Fruit fly (Drosophila melanogaster) whole organism, pupa: ENCODE results near the gene CG14664.

Experiments used
- CG10348 ChIP-seq: fragments of 200-800 bp; sonication (Bioruptor generic); IDR thresholded peaks from 2 replicates; pipeline ENCODE4 v1.3.6; 2022; ENCODE audit warnings: missing biosample characterization, missing genetic modification characterization
- CG12605 ChIP-seq: fragments of 200-800 bp; sonication (Bioruptor generic); IDR thresholded peaks from 2 replicates; pipeline ENCODE4 v1.3.6; 2022; ENCODE audit warnings: missing biosample characterization, missing genetic modification characterization
- CG13204 ChIP-seq: fragments of 200-800 bp; sonication (Bioruptor generic); optimal IDR thresholded peaks from 2 replicates; lab custom pipeline; 2018; ENCODE audit warnings: missing biosample characterization, mild to moderate bottlenecking, missing genetic modification characterization, moderate library complexity
- CG14655 ChIP-seq: fragments of 200-800 bp; sonication (Bioruptor generic); optimal IDR thresholded peaks from 3 replicates; lab custom pipeline; 2017; ENCODE audit warnings: mild to moderate bottlenecking, missing biosample characterization, missing genetic modification reagents, missing genetic modification characterization
- CG15710 ChIP-seq: fragments of 200-800 bp; sonication (Bioruptor generic); optimal IDR thresholded peaks from 2 replicates; lab custom pipeline; 2018; ENCODE audit warnings: missing biosample characterization, mild to moderate bottlenecking, missing genetic modification characterization, moderate library complexity
- CG17806 ChIP-seq: fragments of 200-800 bp; sonication (Bioruptor generic); optimal IDR thresholded peaks from 2 replicates; lab custom pipeline; 2018; ENCODE audit warnings: missing biosample characterization, mild to moderate bottlenecking, missing genetic modification characterization, moderate library complexity
- CG32121 ChIP-seq: fragments of 200-800 bp; sonication (Bioruptor generic); IDR thresholded peaks from 2 replicates; pipeline ENCODE4 v1.3.6; 2022; ENCODE audit warnings: missing biosample characterization, missing genetic modification characterization
- CG34367 ChIP-seq: fragments of 200-800 bp; sonication (Bioruptor generic); optimal IDR thresholded peaks from 2 replicates; lab custom pipeline; 2018; ENCODE audit warnings: missing biosample characterization, mild to moderate bottlenecking, missing genetic modification characterization
- CG4496 ChIP-seq: fragments of 200-800 bp; sonication (Bioruptor generic); IDR thresholded peaks from 3 replicates; pipeline ENCODE4 v1.3.6; 2022; ENCODE audit warnings: missing biosample characterization, missing genetic modification characterization
- CG8159 ChIP-seq: fragments of 200-800 bp; sonication (Bioruptor generic); optimal IDR thresholded peaks from 3 replicates; lab custom pipeline; 2018; ENCODE audit warnings: missing biosample characterization, mild to moderate bottlenecking, missing genetic modification characterization, moderate library complexity
- CG8301 ChIP-seq: fragments of 200-800 bp; sonication (Bioruptor generic); optimal IDR thresholded peaks from 2 replicates; lab custom pipeline; 2018; ENCODE audit warnings: missing biosample characterization, mild to moderate bottlenecking, missing genetic modification characterization
- CG9948 ChIP-seq: fragments of 200-800 bp; sonication (Bioruptor generic); optimal IDR thresholded peaks from 2 replicates; lab custom pipeline; 2018; ENCODE audit warnings: missing biosample characterization, mild to moderate bottlenecking, missing genetic modification characterization, moderate library complexity
- D1 ChIP-seq: fragments of 200-800 bp; sonication (Bioruptor generic); optimal IDR thresholded peaks from 2 replicates; lab custom pipeline; 2018; ENCODE audit warnings: missing biosample characterization, mild to moderate bottlenecking, missing genetic modification characterization, moderate library complexity
- EcR ChIP-seq: fragments of 200-800 bp; sonication (Bioruptor generic); optimal IDR thresholded peaks from 3 replicates; lab custom pipeline; 2019; ENCODE audit warnings: missing biosample characterization, missing genetic modification characterization, mild to moderate bottlenecking, moderate library complexity, missing genetic modification reagents
- Ets98B ChIP-seq: fragments of 200-800 bp; sonication (Bioruptor generic); IDR thresholded peaks from 2 replicates; pipeline ENCODE4 v1.3.6; 2022; ENCODE audit warnings: missing biosample characterization, missing genetic modification characterization
- Pif1A ChIP-seq: fragments of 200-800 bp; sonication (Bioruptor generic); optimal IDR thresholded peaks from 3 replicates; lab custom pipeline; 2016; ENCODE audit warnings: missing biosample characterization, missing genetic modification characterization
- Pif1B ChIP-seq: fragments of 200-800 bp; sonication (Bioruptor generic); optimal IDR thresholded peaks from 3 replicates; lab custom pipeline; 2016; ENCODE audit warnings: missing biosample characterization, missing genetic modification characterization
- Snoo ChIP-seq: fragments of 200-800 bp; sonication (Bioruptor generic); optimal IDR thresholded peaks from 3 replicates; lab custom pipeline; 2017; ENCODE audit warnings: missing biosample characterization, mild to moderate bottlenecking, missing genetic modification characterization, inconsistent platforms
- fd96Ca ChIP-seq: fragments of 200-800 bp; sonication (Bioruptor generic); IDR thresholded peaks from 3 replicates; pipeline ENCODE4 v1.3.6; 2022; ENCODE audit warnings: missing biosample characterization, missing genetic modification characterization
- gl ChIP-seq: fragments of 200-800 bp; sonication (Bioruptor generic); optimal IDR thresholded peaks from 2 replicates; lab custom pipeline; 2018; ENCODE audit warnings: missing biosample characterization, mild to moderate bottlenecking, missing genetic modification characterization
- rn ChIP-seq: fragments of 200-800 bp; sonication (Bioruptor generic); IDR thresholded peaks from 2 replicates; pipeline ENCODE4 v1.3.6; 2022; ENCODE audit warnings: missing biosample characterization, missing genetic modification characterization

CG14664 gene

dm6 chr3R:5223839-5224238 lies at the start of gene CG14664:
TSS of gene CG14664 (plus strand) at chr3R:5224139.
- TF ChIP-seq Pif1B (GFP tag; lab: Kevin White, UChicago), result no peak
- peak; percentile 26; the same call in 1 of the 3 replicates for TF ChIP-seq fd96Ca (GFP tag; lab: Robert Waterston, UW)
- no peak for TF ChIP-seq CG4496 (GFP tag; lab: Robert Waterston, UW)
- no peak for TF ChIP-seq CG10348 (GFP tag; lab: Robert Waterston, UW)
- TF ChIP-seq gl (tag; lab: Kevin White, UChicago), result no peak
- TF ChIP-seq EcR (GFP tag; lab: Kevin White, UChicago), result no peak

- TF ChIP-seq CG15710 (tag; lab: Kevin White, UChicago) (no peak), D1 (no peak), CG34367 (no peak), Pif1B (GFP tag; lab: Kevin White, UChicago) (no peak), Snoo (tag; lab: Kevin White, UChicago) (no peak), EcR (GFP tag; lab: Kevin White, UChicago) (no peak), fd96Ca (GFP tag; lab: Robert Waterston, UW) (no peak), CG17806 (tag; lab: Kevin White, UChicago) (no peak), CG9948 (tag; lab: Kevin White, UChicago) (no peak), gl (tag; lab: Kevin White, UChicago) (no peak), CG10348 (GFP tag; lab: Robert Waterston, UW) (no peak), Ets98B (GFP tag; lab: Robert Waterston, UW) (no peak), CG8159 (tag; lab: Kevin White, UChicago) (no peak), CG32121 (0 out of 2 replicates have a peak, but pooled peaks have one; percentile 18), CG12605 (GFP tag; lab: Robert Waterston, UW) (no peak), CG8301 (tag; lab: Kevin White, UChicago) (no peak), CG4496 (GFP tag; lab: Robert Waterston, UW) (0 out of 3 replicates have a peak, but pooled peaks have one; percentile 36), rn (no peak), Pif1A (GFP tag; lab: Kevin White, UChicago) (no peak), CG14655 (GFP tag; lab: Kevin White, UChicago) (no peak), CG13204 (GFP tag; lab: Kevin White, UChicago) (peak; percentile 32)
- TF ChIP-seq, all 21 proteins: peak for 3
Measured at dm6 chr3R:5175944-5176343, 48.0 kb upstream of the CG14664 start.

- no peak for TF ChIP-seq CG13204 (GFP tag; lab: Kevin White, UChicago)
- 0 out of 3 replicates have a peak, but pooled peaks have one; percentile 26 for TF ChIP-seq CG4496 (GFP tag; lab: Robert Waterston, UW)
- TF ChIP-seq CG32121, result no peak
- TF ChIP-seq EcR (GFP tag; lab: Kevin White, UChicago), result no peak
Measured at dm6 chr3R:5187806-5188205, 36.1 kb upstream of the CG14664 start.

- peak; percentile 9 for TF ChIP-seq CG8159 (tag; lab: Kevin White, UChicago)
- peak; percentile 7 for TF ChIP-seq CG14655 (GFP tag; lab: Kevin White, UChicago)
- TF ChIP-seq CG12605 (GFP tag; lab: Robert Waterston, UW), result no peak
- peak; percentile 8 for TF ChIP-seq Pif1A (GFP tag; lab: Kevin White, UChicago)
- TF ChIP-seq, all 21 proteins: peak for 3
Measured at dm6 chr3R:5193271-5193670, 30.7 kb upstream of the CG14664 start.

- no peak for TF ChIP-seq Pif1B (GFP tag; lab: Kevin White, UChicago)
- peak; percentile 31 for TF ChIP-seq CG15710 (tag; lab: Kevin White, UChicago)
- TF ChIP-seq rn, result no peak
- TF ChIP-seq CG13204 (GFP tag; lab: Kevin White, UChicago), result no peak
- no peak for TF ChIP-seq gl (tag; lab: Kevin White, UChicago)
- TF ChIP-seq CG9948 (tag; lab: Kevin White, UChicago), result no peak
- peak; percentile 21 for TF ChIP-seq CG8301 (tag; lab: Kevin White, UChicago)
- peak; percentile 53 for TF ChIP-seq CG12605 (GFP tag; lab: Robert Waterston, UW)
- peak; percentile 59 for TF ChIP-seq Pif1A (GFP tag; lab: Kevin White, UChicago)
- no peak for TF ChIP-seq Ets98B (GFP tag; lab: Robert Waterston, UW)
- TF ChIP-seq CG17806 (tag; lab: Kevin White, UChicago), result peak; percentile 23
- no peak for TF ChIP-seq CG8159 (tag; lab: Kevin White, UChicago)
- TF ChIP-seq CG10348 (GFP tag; lab: Robert Waterston, UW), result no peak
- TF ChIP-seq CG4496 (GFP tag; lab: Robert Waterston, UW), result peak; percentile 63; the same call in 1 of the 3 replicates
- no peak for TF ChIP-seq D1
- TF ChIP-seq EcR (GFP tag; lab: Kevin White, UChicago), result no peak
- TF ChIP-seq CG14655 (GFP tag; lab: Kevin White, UChicago), result no peak
- no peak; the same call in 1 of the 3 replicates for TF ChIP-seq fd96Ca (GFP tag; lab: Robert Waterston, UW)
- peak; percentile 4 for TF ChIP-seq Snoo (tag; lab: Kevin White, UChicago)
- TF ChIP-seq CG32121, result peak; percentile 27; the same call in 1 of the 2 replicates
- TF ChIP-seq CG34367, result no peak
Measured at dm6 chr3R:5198302-5198701, 25.6 kb upstream of the CG14664 start.

dm6 chr3R:5199581-5199980 lies 24.4 kb upstream of the CG14664 start:
- TF ChIP-seq fd96Ca (GFP tag; lab: Robert Waterston, UW) (no peak), rn (no peak), Snoo (tag; lab: Kevin White, UChicago) (no peak), Pif1A (GFP tag; lab: Kevin White, UChicago) (no peak), CG10348 (GFP tag; lab: Robert Waterston, UW) (no peak), Ets98B (GFP tag; lab: Robert Waterston, UW) (no peak), CG8301 (tag; lab: Kevin White, UChicago) (no peak), CG12605 (GFP tag; lab: Robert Waterston, UW) (no peak), CG14655 (GFP tag; lab: Kevin White, UChicago) (no peak), CG13204 (GFP tag; lab: Kevin White, UChicago) (no peak), gl (tag; lab: Kevin White, UChicago) (no peak), EcR (GFP tag; lab: Kevin White, UChicago) (no peak), CG15710 (tag; lab: Kevin White, UChicago) (no peak)
